Worm (Caenorhabditis elegans) whole organism, L4 larva: ENCODE results near the gene klp-3.

Experiments used
- D1046.2 ChIP-seq: fragments of 200-800 bp; sonication (Bioruptor generic); IDR thresholded peaks from 2 replicates; pipeline ENCODE4 v1.3.6; 2022; ENCODE audit warnings: missing genetic modification characterization, missing compliant biosample characterization
- Y5F2A.4 ChIP-seq: fragments of 200-800 bp; sonication (Bioruptor generic); optimal IDR thresholded peaks from 2 replicates; lab custom pipeline; 2018; ENCODE audit warnings: mild to moderate bottlenecking, missing genetic modification characterization, missing compliant biosample characterization
- aha-1 ChIP-seq: fragments of 150-350 bp; peaks from one replicate; lab custom pipeline; 2014; ENCODE audit warnings: missing biosample characterization, missing genetic modification characterization
- ceh-20 ChIP-seq: fragments of 200-800 bp; sonication (Bioruptor generic); IDR thresholded peaks from 2 replicates; pipeline ENCODE4 v1.3.6; 2022; ENCODE audit warnings: missing genetic modification reagents, missing genetic modification characterization, missing compliant biosample characterization
- ceh-82 ChIP-seq: sonication (generic microtip); optimal IDR thresholded peaks from 2 replicates; lab custom pipeline; 2017; ENCODE audit warnings: missing biosample characterization, missing genetic modification characterization
- lin-1 ChIP-seq: fragments of 200-800 bp; sonication (Bioruptor generic); IDR thresholded peaks from 2 replicates; pipeline ENCODE4 v1.3.6; 2022; ENCODE audit warnings: missing genetic modification reagents, missing genetic modification characterization, missing compliant biosample characterization
- lin-15B ChIP-seq: fragments of 150-350 bp; sonication (generic microtip); optimal IDR thresholded peaks from 3 replicates; lab custom pipeline; 2014; ENCODE audit warnings: missing biosample characterization, missing genetic modification characterization
- lsy-2 ChIP-seq, 2 experiments: fragments of 150-350 bp in 1 of 2; sonication (generic microtip) in 1 of 2; optimal IDR thresholded peaks; 2 replicates each; lab custom pipeline; 2014 to 2017; ENCODE audit warnings: missing biosample characterization in 2 of 2, missing genetic modification characterization in 2 of 2
- mdl-1 ChIP-seq, 2 experiments: fragments of 150-350 bp in 1 of 2; sonication (generic microtip) in 1 of 2; optimal IDR thresholded peaks; 2 replicates each; lab custom pipeline; 2014 to 2017; ENCODE audit warnings: missing biosample characterization in 2 of 2, missing genetic modification characterization in 2 of 2
- nhr-77 ChIP-seq: fragments of 150-350 bp; optimal IDR thresholded peaks from 2 replicates; lab custom pipeline; 2014; ENCODE audit warnings: missing biosample characterization, missing genetic modification characterization
- pha-4 ChIP-seq, 2 experiments: fragments of 150-350 bp in 1 of 2; fragments of 200-800 bp in 1 of 2; sonication (Bioruptor generic) in 1 of 2; IDR thresholded peaks in 1 of 2; optimal IDR thresholded peaks in 1 of 2; 2 replicates each; pipeline versions ENCODE4 v1.3.6 to Lab custom; 2014 to 2022; ENCODE audit warnings: missing genetic modification characterization in 2 of 2, missing genetic modification reagents in 2 of 2, missing biosample characterization in 1 of 2, missing compliant biosample characterization in 1 of 2
- php-3 ChIP-seq: fragments of 200-800 bp; sonication (Bioruptor generic); IDR thresholded peaks from 2 replicates; pipeline ENCODE4 v1.3.6; 2022; ENCODE audit warnings: missing genetic modification reagents, missing genetic modification characterization, missing compliant biosample characterization
- sdz-12 ChIP-seq: fragments of 200-800 bp; sonication (Bioruptor generic); optimal IDR thresholded peaks from 2 replicates; lab custom pipeline; 2018; ENCODE audit warnings: mild to moderate bottlenecking, missing genetic modification characterization, missing compliant biosample characterization
- unc-62 ChIP-seq, 3 experiments: fragments of 150-350 bp in 1 of 3; sonication (generic microtip); optimal IDR thresholded peaks in 2 of 3; peaks in 1 of 3; 1 replicate in 1 of 3; 2 replicates in 2 of 3; lab custom pipeline; 2014 to 2017; ENCODE audit warnings: missing biosample characterization in 3 of 3, missing genetic modification characterization in 3 of 3, missing genetic modification reagents in 3 of 3, missing genotype in 1 of 3

DNA sequence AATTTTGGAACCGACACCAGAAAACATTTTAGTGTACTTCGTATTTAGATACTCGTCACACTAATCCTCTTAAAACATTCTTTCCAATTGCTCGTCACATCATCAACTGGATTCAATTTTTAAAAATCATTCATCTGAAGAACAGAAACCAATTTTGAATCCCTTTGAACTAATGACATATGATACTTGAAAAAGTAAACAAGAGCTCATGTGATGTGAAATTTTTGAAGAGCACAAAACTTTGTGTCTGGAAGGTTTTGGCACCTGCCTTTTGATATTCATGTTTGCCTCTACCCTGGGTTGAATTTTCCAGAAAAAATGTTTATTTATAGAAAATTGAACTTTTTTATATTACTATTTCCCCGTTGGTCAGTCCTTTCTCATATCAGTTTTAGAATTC lies 46.6 kb downstream of the klp-3 start:
- TF ChIP-seq lin-15B (tag; lab: Kevin White, UChicago) (no peak), D1046.2 (GFP tag; lab: Robert Waterston, UW) (no peak), Y5F2A.4 (no peak), ceh-20 (no peak), mdl-1 (tag; optimal IDR thresholded peaks at IDR 0.05; lab: Kevin White, UChicago) (no peak), lsy-2 (tag; optimal IDR thresholded peaks at IDR 0.05; lab: Kevin White, UChicago) (peak in 1 of 2 experiments; percentile 17), ceh-82 (tag; lab: Kevin White, UChicago) (no peak), pha-4 (GFP tag; IDR thresholded peaks at IDR 0.05; lab: Robert Waterston, UW) (no peak), pha-4 (tag; optimal IDR thresholded peaks at IDR 0.05; lab: Kevin White, UChicago) (no peak), unc-62 (GFP tag; optimal IDR thresholded peaks at IDR 0.05 in 1 of 2; lab: Kevin White, UChicago) (no peak), unc-62 (tag; optimal IDR thresholded peaks at IDR 0.05; lab: Kevin White, UChicago) (no peak), nhr-77 (tag; lab: Kevin White, UChicago) (peak; percentile 19), lin-1 (no peak), sdz-12 (GFP tag; lab: Kevin White, UChicago) (no peak), aha-1 (no peak), php-3 (GFP tag; lab: Robert Waterston, UW) (no peak)
